Fruit fly (Drosophila melanogaster) whole organism, prepupa: ENCODE results near the gene CG15544.

Source experiments
- Blimp-1 ChIP-seq: fragments of 200-800 bp; sonication (Bioruptor generic); optimal IDR thresholded peaks from 3 replicates; lab custom pipeline; 2017; ENCODE audit warnings: missing biosample characterization, missing genetic modification characterization, mild to moderate bottlenecking, moderate library complexity, missing genetic modification reagents
- CG10631 ChIP-seq: fragments of 200-800 bp; sonication (Bioruptor generic); optimal IDR thresholded peaks from 2 replicates; lab custom pipeline; 2016; ENCODE audit warnings: missing biosample characterization, missing genetic modification characterization
- CG10669 ChIP-seq: fragments of 200-800 bp; sonication (Bioruptor generic); optimal IDR thresholded peaks from 3 replicates; lab custom pipeline; 2018; ENCODE audit warnings: missing biosample characterization, mild to moderate bottlenecking, missing genetic modification characterization, moderate library complexity
- CG11762 ChIP-seq: fragments of 200-800 bp; sonication (Bioruptor generic); optimal IDR thresholded peaks from 3 replicates; lab custom pipeline; 2016; ENCODE audit warnings: missing biosample characterization, missing genetic modification characterization; ENCODE audit not compliant: insufficient read depth
- CG11902 ChIP-seq: fragments of 200-800 bp; sonication (Bioruptor generic); optimal IDR thresholded peaks from 3 replicates; lab custom pipeline; 2016; ENCODE audit warnings: missing biosample characterization, missing genetic modification characterization
- CG15336 ChIP-seq: fragments of 200-800 bp; sonication (Bioruptor generic); IDR thresholded peaks from 2 replicates; pipeline ENCODE4 v1.3.6; 2022; ENCODE audit warnings: missing biosample characterization, missing genetic modification characterization
- CG16779 ChIP-seq: fragments of 200-800 bp; sonication (Bioruptor generic); optimal IDR thresholded peaks from 3 replicates; lab custom pipeline; 2017; ENCODE audit warnings: missing biosample characterization, mild to moderate bottlenecking, missing genetic modification characterization
- CG3032 ChIP-seq: fragments of 200-800 bp; optimal IDR thresholded peaks from 2 replicates; lab custom pipeline; 2019; ENCODE audit warnings: missing biosample characterization, mild to moderate bottlenecking, missing genetic modification characterization, moderate library complexity
- CG31627 ChIP-seq: fragments of 200-800 bp; sonication (Bioruptor generic); optimal IDR thresholded peaks from 3 replicates; lab custom pipeline; 2016; ENCODE audit warnings: missing biosample characterization, missing genetic modification characterization
- CG34406 ChIP-seq: fragments of 200-800 bp; sonication (Bioruptor generic); optimal IDR thresholded peaks from 3 replicates; lab custom pipeline; 2016; ENCODE audit warnings: missing biosample characterization, missing genetic modification characterization
- CG4318 ChIP-seq: fragments of 200-800 bp; sonication (Bioruptor generic); optimal IDR thresholded peaks from 3 replicates; lab custom pipeline; 2017; ENCODE audit warnings: missing biosample characterization, mild to moderate bottlenecking, missing genetic modification characterization
- CG6163 ChIP-seq: fragments of 200-800 bp; sonication (Bioruptor generic); IDR thresholded peaks from 3 replicates; pipeline ENCODE4 v1.3.6; 2022; ENCODE audit warnings: missing biosample characterization, missing genetic modification characterization
- CG6276 ChIP-seq: fragments of 200-800 bp; sonication (Bioruptor generic); optimal IDR thresholded peaks from 2 replicates; lab custom pipeline; 2017; ENCODE audit warnings: missing biosample characterization, mild to moderate bottlenecking, missing genetic modification characterization
- CG6792 ChIP-seq: fragments of 200-800 bp; sonication (Bioruptor generic); optimal IDR thresholded peaks from 3 replicates; lab custom pipeline; 2016; ENCODE audit warnings: missing biosample characterization, missing genetic modification characterization
- CG6854 ChIP-seq: fragments of 200-800 bp; sonication (Bioruptor generic); optimal IDR thresholded peaks from 2 replicates; lab custom pipeline; 2017; ENCODE audit warnings: missing biosample characterization, mild to moderate bottlenecking, missing genetic modification characterization
- CG7368 ChIP-seq: fragments of 200-800 bp; sonication (Bioruptor generic); optimal IDR thresholded peaks from 3 replicates; lab custom pipeline; 2016; ENCODE audit warnings: missing biosample characterization, missing genetic modification characterization
- CG8119 ChIP-seq: fragments of 200-800 bp; sonication (Bioruptor generic); IDR thresholded peaks from 3 replicates; pipeline ENCODE4 v1.3.6; 2022; ENCODE audit warnings: missing biosample characterization, missing genetic modification characterization
- CG8319 ChIP-seq: fragments of 200-800 bp; sonication (Bioruptor generic); optimal IDR thresholded peaks from 3 replicates; lab custom pipeline; 2016; ENCODE audit warnings: missing biosample characterization, missing genetic modification characterization
- CG9139 ChIP-seq: fragments of 200-800 bp; sonication (Bioruptor generic); optimal IDR thresholded peaks from 3 replicates; lab custom pipeline; 2017; ENCODE audit warnings: missing biosample characterization, mild to moderate bottlenecking, missing genetic modification characterization
- Eip75B ChIP-seq: fragments of 200-800 bp; sonication (Bioruptor generic); optimal IDR thresholded peaks from 3 replicates; lab custom pipeline; 2016; ENCODE audit warnings: missing biosample characterization, missing genetic modification characterization
- Eip78C ChIP-seq: fragments of 200-800 bp; sonication (Bioruptor generic); peaks from one replicate; lab custom pipeline; 2016; ENCODE audit warnings: missing biosample characterization, missing genetic modification characterization
- Eip93F ChIP-seq: fragments of 200-800 bp; sonication (Bioruptor generic); optimal IDR thresholded peaks from 2 replicates; lab custom pipeline; 2016; ENCODE audit warnings: missing biosample characterization, mild to moderate bottlenecking, missing genetic modification characterization
- Gug ChIP-seq: fragments of 200-800 bp; sonication (Bioruptor generic); IDR thresholded peaks from 2 replicates; pipeline ENCODE4 v1.3.6; 2022; ENCODE audit warnings: missing biosample characterization, missing genetic modification characterization
- Hr4 ChIP-seq: fragments of 200-800 bp; sonication (Bioruptor generic); optimal IDR thresholded peaks from 3 replicates; lab custom pipeline; 2016; ENCODE audit warnings: missing biosample characterization, missing genetic modification characterization
- Lpt ChIP-seq: fragments of 200-800 bp; sonication (Bioruptor generic); optimal IDR thresholded peaks from 3 replicates; lab custom pipeline; 2016; ENCODE audit warnings: missing biosample characterization, missing genetic modification characterization
- Met ChIP-seq: fragments of 200-800 bp; sonication (Bioruptor generic); optimal IDR thresholded peaks from 3 replicates; lab custom pipeline; 2016; ENCODE audit warnings: missing biosample characterization, missing genetic modification characterization
- OdsH ChIP-seq: fragments of 200-800 bp; sonication (Bioruptor generic); optimal IDR thresholded peaks from 3 replicates; lab custom pipeline; 2016; ENCODE audit warnings: missing biosample characterization, missing genetic modification characterization
- Smox ChIP-seq: fragments of 200-800 bp; sonication (Bioruptor generic); optimal IDR thresholded peaks from 3 replicates; lab custom pipeline; 2016; ENCODE audit warnings: missing biosample characterization, missing genetic modification characterization
- Sox102F ChIP-seq: fragments of 200-800 bp; sonication (Bioruptor generic); optimal IDR thresholded peaks from 2 replicates; lab custom pipeline; 2016; ENCODE audit warnings: missing biosample characterization, mild to moderate bottlenecking, missing genetic modification characterization
- Sox14 ChIP-seq: fragments of 200-800 bp; sonication (Bioruptor generic); optimal IDR thresholded peaks from 3 replicates; lab custom pipeline; 2016; ENCODE audit warnings: missing biosample characterization, missing genetic modification characterization
- Sox15 ChIP-seq: fragments of 200-800 bp; sonication (Bioruptor generic); optimal IDR thresholded peaks from 3 replicates; lab custom pipeline; 2016; ENCODE audit warnings: missing biosample characterization, missing genetic modification characterization
- cyc ChIP-seq: fragments of 200-800 bp; sonication (Bioruptor generic); optimal IDR thresholded peaks from 3 replicates; lab custom pipeline; 2016; ENCODE audit warnings: missing biosample characterization, missing genetic modification characterization
- dsx ChIP-seq: fragments of 200-800 bp; optimal IDR thresholded peaks from 3 replicates; lab custom pipeline; 2019; ENCODE audit warnings: missing biosample characterization, mild to moderate bottlenecking, missing genetic modification characterization, moderate library complexity; ENCODE audit not compliant: poor library complexity, severe bottlenecking
- esn ChIP-seq: fragments of 200-800 bp; sonication (Bioruptor generic); optimal IDR thresholded peaks from 2 replicates; lab custom pipeline; 2016; ENCODE audit warnings: missing biosample characterization, mild to moderate bottlenecking, missing genetic modification characterization, moderate library complexity
- fd59A ChIP-seq: fragments of 200-800 bp; sonication (Bioruptor generic); optimal IDR thresholded peaks from 2 replicates; lab custom pipeline; 2017; ENCODE audit warnings: missing biosample characterization, mild to moderate bottlenecking, missing genetic modification characterization, missing genetic modification reagents
- fkh ChIP-seq: fragments of 200-800 bp; sonication (Bioruptor generic); optimal IDR thresholded peaks from 3 replicates; lab custom pipeline; 2017; ENCODE audit warnings: missing biosample characterization, mild to moderate bottlenecking, missing genetic modification characterization, moderate library complexity
- lz ChIP-seq: fragments of 200-800 bp; sonication (Bioruptor generic); optimal IDR thresholded peaks from 3 replicates; lab custom pipeline; 2016; ENCODE audit warnings: missing biosample characterization, missing genetic modification characterization
- salr ChIP-seq, 2 experiments: fragments of 200-800 bp; sonication (Bioruptor generic); optimal IDR thresholded peaks; 3 replicates each; lab custom pipeline; 2016 to 2018; ENCODE audit warnings: missing biosample characterization in 2 of 2, missing genetic modification characterization in 2 of 2, mild to moderate bottlenecking in 1 of 2
- spab ChIP-seq: fragments of 200-800 bp; sonication (Bioruptor generic); optimal IDR thresholded peaks from 2 replicates; lab custom pipeline; 2017; ENCODE audit warnings: missing biosample characterization, mild to moderate bottlenecking, missing genetic modification characterization, missing genetic modification reagents
- svp ChIP-seq: fragments of 200-800 bp; sonication (Bioruptor generic); peaks from one replicate; lab custom pipeline; 2016; ENCODE audit warnings: missing biosample characterization, missing genetic modification characterization
- topi ChIP-seq: fragments of 200-800 bp; sonication (Bioruptor generic); optimal IDR thresholded peaks from 3 replicates; lab custom pipeline; 2016; ENCODE audit warnings: missing biosample characterization, missing genetic modification characterization
- vri ChIP-seq: fragments of 200-800 bp; sonication (Bioruptor generic); optimal IDR thresholded peaks from 3 replicates; lab custom pipeline; 2016; ENCODE audit warnings: missing biosample characterization, mild to moderate bottlenecking, missing genetic modification characterization

Gene CG15544

dm6 chr3R:30865883-30866282, 38.3 kb downstream of the CG15544 start:
- TF ChIP-seq fkh (GFP tag; lab: Kevin White, UChicago) (no peak), CG34406 (no peak), topi (GFP tag; lab: Kevin White, UChicago) (no peak), OdsH (GFP tag; lab: Kevin White, UChicago) (no peak), CG6163 (GFP tag; lab: Robert Waterston, UW) (no peak), CG11762 (GFP tag; lab: Kevin White, UChicago) (no peak), svp (peak; percentile 2)

- TF ChIP-seq Blimp-1 (GFP tag; lab: Kevin White, UChicago) (peak; percentile 63), cyc (GFP tag; lab: Kevin White, UChicago) (no peak), Eip78C (GFP tag; lab: Kevin White, UChicago) (peak; percentile 57)
- TF ChIP-seq, all 60 proteins: peak for 2
Observed at dm6 chr3R:30867232-30867631, 39.6 kb downstream of the CG15544 start, which contains the start of gene Cpr100A. Gene Cpr100A, plus strand, starts transcription at chr3R:30867521.

- no peak for TF ChIP-seq CG3032 (tag; lab: Kevin White, UChicago)
- TF ChIP-seq Eip78C (GFP tag; lab: Kevin White, UChicago) = peak; percentile 54
- TF ChIP-seq CG16779 (tag; lab: Kevin White, UChicago) = no peak
Observed at dm6 chr3R:30870317-30870878, 42.8 kb downstream of the CG15544 start.

- TF ChIP-seq CG7368 (GFP tag; lab: Kevin White, UChicago) = no peak
- no peak for TF ChIP-seq esn (GFP tag; lab: Kevin White, UChicago)
- TF ChIP-seq Eip78C (GFP tag; lab: Kevin White, UChicago) = peak; percentile 68
- TF ChIP-seq vri (GFP tag; lab: Kevin White, UChicago) = no peak
- no peak for TF ChIP-seq Eip75B (GFP tag; lab: Kevin White, UChicago)
- TF ChIP-seq CG8319 (GFP tag; lab: Kevin White, UChicago) = no peak
- no peak for TF ChIP-seq Blimp-1 (GFP tag; lab: Kevin White, UChicago)
- peak; percentile 24; the same call in 1 of the 3 replicates for TF ChIP-seq CG6163 (GFP tag; lab: Robert Waterston, UW)
- no peak for TF ChIP-seq CG9139 (GFP tag; lab: Kevin White, UChicago)
- no peak for TF ChIP-seq cyc (GFP tag; lab: Kevin White, UChicago)
- no peak for TF ChIP-seq CG10631 (GFP tag; lab: Kevin White, UChicago)
- peak; percentile 64; the same call in 2 of the 3 replicates for TF ChIP-seq CG8119 (GFP tag; lab: Robert Waterston, UW)
- peak; percentile 9 for TF ChIP-seq Sox14 (GFP tag; lab: Kevin White, UChicago)
- TF ChIP-seq fd59A (GFP tag; lab: Kevin White, UChicago) = no peak
- peak; percentile 44 for TF ChIP-seq Lpt (GFP tag; lab: Kevin White, UChicago)
- no peak for TF ChIP-seq CG11902 (GFP tag; lab: Kevin White, UChicago)
- TF ChIP-seq salr (GFP tag; optimal IDR thresholded peaks at IDR 0.05; lab: Kevin White, UChicago) = no peak
- TF ChIP-seq CG3032 (tag; lab: Kevin White, UChicago) = no peak
- no peak for TF ChIP-seq CG6792 (GFP tag; lab: Kevin White, UChicago)
- TF ChIP-seq CG15336 (GFP tag; lab: Robert Waterston, UW) = peak; percentile 34; the same call in 1 of the 2 replicates
- no peak for TF ChIP-seq Eip93F (GFP tag; lab: Kevin White, UChicago)
- no peak for TF ChIP-seq fkh (GFP tag; lab: Kevin White, UChicago)
- no peak for TF ChIP-seq CG31627 (GFP tag; lab: Kevin White, UChicago)
- no peak for TF ChIP-seq topi (GFP tag; lab: Kevin White, UChicago)
- TF ChIP-seq Gug (GFP tag; lab: Robert Waterston, UW) = no peak
- TF ChIP-seq spab (GFP tag; lab: Kevin White, UChicago) = no peak
- TF ChIP-seq CG6854 (GFP tag; lab: Kevin White, UChicago) = no peak
- TF ChIP-seq Smox (GFP tag; lab: Kevin White, UChicago) = no peak
- peak; percentile 75 for TF ChIP-seq Hr4
- TF ChIP-seq CG16779 (tag; lab: Kevin White, UChicago) = no peak
- TF ChIP-seq OdsH (GFP tag; lab: Kevin White, UChicago) = no peak
- peak; percentile 48 for TF ChIP-seq CG4318 (GFP tag; lab: Kevin White, UChicago)
- no peak for TF ChIP-seq dsx
- TF ChIP-seq Met (GFP tag; lab: Kevin White, UChicago) = no peak
- no peak for TF ChIP-seq lz
- TF ChIP-seq CG11762 (GFP tag; lab: Kevin White, UChicago) = no peak
- no peak for TF ChIP-seq Sox15 (GFP tag; lab: Kevin White, UChicago)
- TF ChIP-seq CG6276 = peak; percentile 59
- no peak for TF ChIP-seq CG10669 (GFP tag; lab: Kevin White, UChicago)
- TF ChIP-seq Sox102F (GFP tag; lab: Kevin White, UChicago) = no peak
Observed at dm6 chr3R:30872301-30873044, 44.9 kb downstream of the CG15544 start, which contains the start of gene CG15545. Gene CG15545, minus strand, starts transcription at chr3R:30872351.
